Fruit fly (Drosophila melanogaster): ENCODE results near the gene CG15317.

The CG15317 gene

DNA sequence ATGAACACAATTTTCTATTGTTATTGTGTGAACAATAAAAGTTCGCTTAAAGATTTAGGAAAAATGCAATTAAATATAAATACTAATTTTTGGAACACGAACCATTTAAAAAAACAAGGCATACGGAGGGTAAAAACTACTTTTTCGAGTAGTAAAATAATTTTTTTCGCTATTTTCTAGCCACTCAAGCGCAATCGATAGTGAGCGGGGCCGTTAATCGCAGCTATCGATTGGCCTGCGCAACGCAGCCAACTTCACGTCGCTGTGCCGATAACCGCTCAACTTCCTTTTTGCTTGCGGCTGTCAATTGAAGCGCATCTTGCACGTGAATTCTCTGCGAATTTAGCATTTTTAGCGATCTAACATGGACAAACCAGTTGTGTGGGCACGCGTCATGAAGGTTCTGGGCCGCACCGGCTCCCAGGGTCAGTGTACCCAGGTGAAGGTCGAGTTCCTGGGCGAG is 2.0 kb downstream of the CG15317 start, which contains the start of gene RpS28b (continued):
- peak; percentile 35 for TF ChIP-seq Sin3A (optimal IDR thresholded peaks at IDR 0.05)
- peak; percentile 79 for TF ChIP-seq CG3163 (GFP tag; optimal IDR thresholded peaks at IDR 0.05)
- peak; percentile 92 for TF ChIP-seq CG10366 (GFP tag; IDR thresholded peaks at IDR 0.05)
- peak; percentile 95 for TF ChIP-seq Mes4 (GFP tag; optimal IDR thresholded peaks at IDR 0.05)
- peak; percentile 71; the same call in 1 of the 2 replicates for TF ChIP-seq Doc2 (GFP tag; IDR thresholded peaks at IDR 0.05)
- peak; percentile 87 for TF ChIP-seq Dad (GFP tag; optimal IDR thresholded peaks at IDR 0.05)
- TF ChIP-seq CG16779 (GFP tag; IDR thresholded peaks at IDR 0.05), result peak; percentile 88
- TF ChIP-seq lbe (GFP tag; optimal IDR thresholded peaks at IDR 0.05), result peak; percentile 15
- peak; percentile 85 for TF ChIP-seq maf-S (GFP tag; optimal IDR thresholded peaks at IDR 0.05)
- TF ChIP-seq al (GFP tag; IDR thresholded peaks at IDR 0.05), result peak; percentile 76
- peak; percentile 90 for TF ChIP-seq CG15514 (GFP tag; optimal IDR thresholded peaks at IDR 0.05)
- no peak for TF ChIP-seq grn (GFP tag; optimal IDR thresholded peaks at IDR 0.05)
- TF ChIP-seq fu2 (GFP tag; optimal IDR thresholded peaks at IDR 0.05), result peak; percentile 81
- peak; percentile 84 for TF ChIP-seq CG15011 (GFP tag; optimal IDR thresholded peaks at IDR 0.05)
- TF ChIP-seq lilli (GFP tag; optimal IDR thresholded peaks at IDR 0.05), result peak; percentile 68
- TF ChIP-seq CG4820 (GFP tag; optimal IDR thresholded peaks at IDR 0.05), result peak; percentile 63
- TF ChIP-seq ase (GFP tag; IDR thresholded peaks at IDR 0.05), result peak; percentile 93
- TF ChIP-seq amos (GFP tag; IDR thresholded peaks at IDR 0.05; ENCODE audit: partially characterized antibody), result peak; percentile 87
- no peak for TF ChIP-seq Blimp-1 (GFP tag; optimal IDR thresholded peaks at IDR 0.05)
- peak; percentile 17 for TF ChIP-seq Chrac-16 (GFP tag; optimal IDR thresholded peaks at IDR 0.05)
- peak; percentile 48 for TF ChIP-seq Nf-YC (tag; optimal IDR thresholded peaks at IDR 0.05)
- peak; percentile 86 for TF ChIP-seq kah (GFP tag; optimal IDR thresholded peaks at IDR 0.05)
- TF ChIP-seq CG12299 (tag; optimal IDR thresholded peaks at IDR 0.05), result peak; percentile 69
- TF ChIP-seq CG31365 (tag; optimal IDR thresholded peaks at IDR 0.05), result peak; percentile 81
- peak; percentile 99 for TF ChIP-seq CG11456 (GFP tag; IDR thresholded peaks at IDR 0.05)
- peak; percentile 79 for TF ChIP-seq org-1 (GFP tag; optimal IDR thresholded peaks at IDR 0.05)
- peak; percentile 34 for TF ChIP-seq ab (GFP tag; optimal IDR thresholded peaks at IDR 0.05)
- TF ChIP-seq E2f1 (GFP tag; IDR thresholded peaks at IDR 0.05), result peak; percentile 88
- TF ChIP-seq Bdp1 (GFP tag; optimal IDR thresholded peaks at IDR 0.05), result peak; percentile 76
- TF ChIP-seq Dip2 (GFP tag; IDR thresholded peaks at IDR 0.05), result no peak
- 0 out of 3 replicates have a peak, but pooled peaks have one; percentile 56 for TF ChIP-seq CG11093 (GFP tag; IDR thresholded peaks at IDR 0.05)
- peak; percentile 75 for TF ChIP-seq CG6683 (GFP tag; optimal IDR thresholded peaks at IDR 0.05)
- no peak for TF ChIP-seq CG7745 (tag; optimal IDR thresholded peaks at IDR 0.05)
- TF ChIP-seq Spps (tag; optimal IDR thresholded peaks at IDR 0.05), result peak; percentile 42
- peak; percentile 97 for TF ChIP-seq Dref (GFP tag; IDR thresholded peaks at IDR 0.05)
- TF ChIP-seq CG4282 (GFP tag; optimal IDR thresholded peaks at IDR 0.05), result peak; percentile 78
- TF ChIP-seq CG12769 (tag; optimal IDR thresholded peaks at IDR 0.05), result no peak
- peak; percentile 79 for TF ChIP-seq ato (GFP tag; IDR thresholded peaks at IDR 0.05; ENCODE audit: partially characterized antibody)
- peak; percentile 84 for TF ChIP-seq Hey (tag; optimal IDR thresholded peaks at IDR 0.05)
- peak; percentile 51; the same call in 1 of the 2 replicates for TF ChIP-seq Taf1 (GFP tag; IDR thresholded peaks at IDR 0.05)
- TF ChIP-seq usp (GFP tag; optimal IDR thresholded peaks at IDR 0.05), result no peak
- TF ChIP-seq BtbVII (GFP tag; optimal IDR thresholded peaks at IDR 0.05), result peak; percentile 89
- peak; percentile 81 for TF ChIP-seq CG17612 (GFP tag; IDR thresholded peaks at IDR 0.05)
- peak; percentile 95 for TF ChIP-seq CG10431 (GFP tag; optimal IDR thresholded peaks at IDR 0.05)
- peak; percentile 26 for TF ChIP-seq Dp (GFP tag; optimal IDR thresholded peaks at IDR 0.05)
- peak; percentile 87 for TF ChIP-seq CG1792 (GFP tag; optimal IDR thresholded peaks at IDR 0.05)
- TF ChIP-seq gsb (GFP tag; IDR thresholded peaks at IDR 0.05), result peak; percentile 84
- peak; percentile 80 for TF ChIP-seq Atf6 (GFP tag; IDR thresholded peaks at IDR 0.05)
- peak; percentile 51 for TF ChIP-seq Ssrp (tag; optimal IDR thresholded peaks at IDR 0.05)
- TF ChIP-seq ara (GFP tag; IDR thresholded peaks at IDR 0.05), result peak; percentile 88
- TF ChIP-seq CG5180 (GFP tag; optimal IDR thresholded peaks at IDR 0.05), result peak; percentile 82
- peak; percentile 69 for TF ChIP-seq Drgx (GFP tag; IDR thresholded peaks at IDR 0.05)

Measured in whole organism, embryonic.